Fruit fly (Drosophila melanogaster): ENCODE measurements around the gene CG31805.
A peak's percentile ranks its signal among the peaks of the same experiment; 100 is the strongest.

Gene CG31805

DNA sequence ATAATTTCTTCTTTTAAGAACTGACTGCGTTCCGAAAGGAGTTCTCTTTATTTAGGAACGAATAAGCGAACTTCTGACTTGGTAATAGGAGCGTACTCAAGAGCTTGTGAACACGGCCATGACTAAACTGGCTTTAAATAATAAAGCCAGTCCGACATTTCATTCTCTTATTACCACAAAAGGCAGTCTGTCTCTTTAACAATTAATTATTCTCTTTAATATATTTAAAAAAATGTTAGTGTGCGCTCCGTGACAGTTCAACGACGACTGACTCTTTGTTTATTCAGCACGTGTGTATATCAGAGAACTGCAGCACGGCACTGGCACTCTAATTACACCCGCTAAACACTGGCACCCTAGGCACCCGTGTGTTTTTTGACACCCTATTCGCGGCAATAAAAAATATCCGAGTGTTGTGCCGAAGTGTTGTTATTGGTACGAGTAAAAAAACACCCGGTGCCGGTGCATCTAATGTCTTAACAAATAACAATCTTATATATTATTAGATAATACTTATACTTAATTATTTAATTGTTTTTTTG is 41.7 kb downstream of the CG31805 start, which contains the start of gene CG31809:
TSS of gene CG31809 (minus strand) at position 249 of the 542 bp plus-strand sequence.
- TF ChIP-seq CG6854 (GFP tag; optimal IDR thresholded peaks at IDR 0.05) (no peak), Eip78C (GFP tag) (peak; percentile 30), CG15336 (GFP tag; IDR thresholded peaks at IDR 0.05) (peak; percentile 38; the same call in 1 of the 2 replicates), Sox14 (GFP tag; optimal IDR thresholded peaks at IDR 0.05) (no peak), fkh (GFP tag; optimal IDR thresholded peaks at IDR 0.05) (peak; percentile 63)

DNA sequence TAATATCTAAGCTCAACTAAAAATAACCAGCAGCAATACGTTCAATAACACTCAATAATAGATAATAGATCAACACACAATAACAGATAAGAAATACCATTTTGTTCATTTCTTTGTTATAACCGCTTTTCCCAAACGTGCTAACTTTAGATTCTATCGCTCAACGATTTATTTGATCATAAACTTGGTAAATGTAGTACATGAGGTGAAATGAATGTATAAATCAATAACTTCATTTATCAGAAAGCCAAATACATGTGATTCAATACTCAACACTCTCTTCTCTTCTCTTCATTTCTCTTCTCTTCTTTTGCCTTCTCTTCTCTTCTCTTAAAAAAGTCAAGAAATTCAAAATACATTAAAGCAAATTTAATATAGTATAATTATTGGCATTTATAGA is 42.6 kb downstream of the CG31805 start:
- TF ChIP-seq CG3032 (tag; optimal IDR thresholded peaks at IDR 0.05), result no peak
- TF ChIP-seq CG11902 (GFP tag; optimal IDR thresholded peaks at IDR 0.05), result no peak
- TF ChIP-seq fkh (GFP tag; optimal IDR thresholded peaks at IDR 0.05), result peak; percentile 40
- TF ChIP-seq fd59A (GFP tag; optimal IDR thresholded peaks at IDR 0.05), result no peak
- no peak for TF ChIP-seq CG6276 (GFP tag; optimal IDR thresholded peaks at IDR 0.05)
- no peak for TF ChIP-seq achi (GFP tag; optimal IDR thresholded peaks at IDR 0.05)
- no peak for TF ChIP-seq CG6792 (GFP tag; optimal IDR thresholded peaks at IDR 0.05)
- TF ChIP-seq CG6808 (GFP tag; optimal IDR thresholded peaks at IDR 0.05), result no peak
- TF ChIP-seq Eip78C (GFP tag), result peak; percentile 22
- TF ChIP-seq CG7368 (GFP tag; optimal IDR thresholded peaks at IDR 0.05), result no peak
- TF ChIP-seq topi (GFP tag; optimal IDR thresholded peaks at IDR 0.05), result no peak
- no peak for TF ChIP-seq Lpt (GFP tag; optimal IDR thresholded peaks at IDR 0.05)
- no peak for TF ChIP-seq OdsH (GFP tag; optimal IDR thresholded peaks at IDR 0.05)
- no peak for TF ChIP-seq Gug (GFP tag; IDR thresholded peaks at IDR 0.05)

DNA sequence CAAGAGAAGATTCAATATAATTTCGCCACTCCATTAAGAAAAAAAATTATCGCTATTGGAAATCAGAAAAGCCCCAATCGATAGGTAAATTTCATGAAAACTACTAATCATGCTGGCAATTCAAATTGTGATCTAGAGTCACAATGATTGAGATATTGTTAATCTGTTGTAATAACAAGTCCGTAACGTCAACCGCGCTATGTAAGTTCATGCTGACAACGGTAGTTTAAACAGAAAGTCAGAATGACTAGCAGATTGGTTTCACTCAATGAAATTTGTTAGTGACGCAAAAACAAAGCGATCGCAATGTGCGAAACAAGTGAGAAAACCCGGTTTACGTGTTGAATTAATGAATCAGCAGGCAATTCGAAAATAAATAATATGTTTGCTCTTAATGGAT is 43.1 kb downstream of the CG31805 start:
- TF ChIP-seq Eip75B (GFP tag; optimal IDR thresholded peaks at IDR 0.05), result no peak
- no peak for TF ChIP-seq CG34406 (GFP tag; optimal IDR thresholded peaks at IDR 0.05)
- no peak for TF ChIP-seq CG11762 (GFP tag; optimal IDR thresholded peaks at IDR 0.05; ENCODE audit: insufficient read depth)
- TF ChIP-seq CG6276 (GFP tag; optimal IDR thresholded peaks at IDR 0.05), result no peak
- TF ChIP-seq vri (GFP tag; optimal IDR thresholded peaks at IDR 0.05), result no peak
- no peak for TF ChIP-seq CG8319 (GFP tag; optimal IDR thresholded peaks at IDR 0.05)
- no peak for TF ChIP-seq fd59A (GFP tag; optimal IDR thresholded peaks at IDR 0.05)
- no peak for TF ChIP-seq lz (GFP tag; optimal IDR thresholded peaks at IDR 0.05)
- no peak for TF ChIP-seq Ets21C (GFP tag; optimal IDR thresholded peaks at IDR 0.05)
- no peak for TF ChIP-seq pdm3 (GFP tag; optimal IDR thresholded peaks at IDR 0.05)
- no peak for TF ChIP-seq Blimp-1 (GFP tag; optimal IDR thresholded peaks at IDR 0.05)
- no peak for TF ChIP-seq Hr39 (GFP tag; optimal IDR thresholded peaks at IDR 0.05)
- TF ChIP-seq CG31627 (GFP tag; optimal IDR thresholded peaks at IDR 0.05), result no peak
- TF ChIP-seq dsx (GFP tag; optimal IDR thresholded peaks at IDR 0.05; ENCODE audit: poor library complexity, severe bottlenecking), result no peak
- TF ChIP-seq CG11294 (GFP tag; IDR thresholded peaks at IDR 0.05), result no peak
- TF ChIP-seq CG16779 (tag; optimal IDR thresholded peaks at IDR 0.05), result no peak
- no peak for TF ChIP-seq cyc (GFP tag; optimal IDR thresholded peaks at IDR 0.05)
- TF ChIP-seq acj6 (GFP tag; optimal IDR thresholded peaks at IDR 0.05), result no peak

DNA sequence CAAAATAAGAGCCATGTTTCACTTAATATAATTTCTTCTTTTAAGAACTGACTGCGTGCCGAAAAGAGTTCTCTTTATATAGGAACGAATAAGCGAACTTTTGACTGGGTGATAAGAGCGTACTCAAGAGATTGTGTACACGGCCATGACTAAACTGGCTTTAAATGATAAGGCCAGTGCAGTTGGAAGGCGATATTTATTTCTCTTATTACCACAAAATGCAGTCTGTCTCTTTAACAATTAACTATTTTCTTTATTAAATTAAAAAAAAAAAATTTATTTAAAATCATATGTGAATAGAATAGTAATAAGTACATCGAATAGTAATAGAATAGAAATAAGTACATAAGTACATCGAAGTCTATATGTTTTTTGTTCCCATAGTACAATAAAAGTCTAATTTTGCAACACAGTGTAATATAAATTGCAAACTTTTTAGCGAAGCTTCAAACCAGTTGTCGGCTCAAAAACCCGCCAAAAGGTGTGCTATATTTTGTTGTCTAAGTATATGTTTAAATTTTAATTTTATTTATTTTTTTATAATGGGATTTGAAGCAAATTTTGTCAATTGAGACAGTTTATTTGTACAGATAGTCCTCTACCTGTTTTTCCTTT is 47.8 kb downstream of the CG31805 start, which contains the start of gene CG31810:
TSS of gene CG31810 (minus strand) at position 51 of the 615 bp plus-strand sequence.
- TF ChIP-seq pdm3 (GFP tag; optimal IDR thresholded peaks at IDR 0.05) (no peak), CG4318 (GFP tag; optimal IDR thresholded peaks at IDR 0.05) (no peak), Sox14 (GFP tag; optimal IDR thresholded peaks at IDR 0.05) (no peak), Hr38 (GFP tag; optimal IDR thresholded peaks at IDR 0.05) (no peak), Hr4 (GFP tag; optimal IDR thresholded peaks at IDR 0.05) (no peak), topi (GFP tag; optimal IDR thresholded peaks at IDR 0.05) (no peak), Sox102F (GFP tag; optimal IDR thresholded peaks at IDR 0.05) (no peak), Eip78C (GFP tag) (peak; percentile 36), achi (GFP tag; optimal IDR thresholded peaks at IDR 0.05) (no peak), Sox15 (GFP tag; optimal IDR thresholded peaks at IDR 0.05) (no peak), fd85E (GFP tag; optimal IDR thresholded peaks at IDR 0.05) (no peak), CG6792 (GFP tag; optimal IDR thresholded peaks at IDR 0.05) (no peak), dac (GFP tag; optimal IDR thresholded peaks at IDR 0.05) (no peak), CG11762 (GFP tag; optimal IDR thresholded peaks at IDR 0.05; ENCODE audit: insufficient read depth) (no peak), Lpt (GFP tag; optimal IDR thresholded peaks at IDR 0.05) (no peak), CG15336 (GFP tag; IDR thresholded peaks at IDR 0.05) (0 out of 2 replicates have a peak, but pooled peaks have one; percentile 20)
